Worm (Caenorhabditis elegans) whole organism, young adult: ENCODE data around the gene pyk-2.

ENCODE experiments used
- D2030.7 ChIP-seq: fragments of 200-800 bp; sonication (Bioruptor generic); IDR thresholded peaks from 2 replicates; pipeline ENCODE4 v1.3.6; 2022; ENCODE audit warnings: missing genetic modification reagents, missing genetic modification characterization, missing compliant biosample characterization
- F23B12.7 ChIP-seq: sonication (generic microtip); optimal IDR thresholded peaks from 2 replicates; lab custom pipeline; 2017; ENCODE audit warnings: missing genetic modification characterization, mild to moderate bottlenecking, missing compliant biosample characterization, antibody characterized with exemption, moderate library complexity; ENCODE audit not compliant: insufficient read depth
- F39B2.1 ChIP-seq: fragments of 200-800 bp; sonication (Bioruptor generic); IDR thresholded peaks from 2 replicates; pipeline ENCODE4 v1.3.6; 2022; ENCODE audit warnings: missing genetic modification reagents, missing genetic modification characterization, missing compliant biosample characterization
- F52B5.7 ChIP-seq: sonication (generic microtip); optimal IDR thresholded peaks from 2 replicates; lab custom pipeline; 2016; ENCODE audit warnings: mild to moderate bottlenecking, missing genetic modification characterization, missing compliant biosample characterization
- K11D2.4 ChIP-seq: fragments of 200-800 bp; sonication (Bioruptor generic); IDR thresholded peaks from 2 replicates; pipeline ENCODE4 v1.3.6; 2022; ENCODE audit warnings: missing genetic modification reagents, missing genetic modification characterization, missing compliant biosample characterization
- K12H6.12 ChIP-seq: fragments of 200-800 bp; sonication (Bioruptor generic); optimal IDR thresholded peaks from 2 replicates; lab custom pipeline; 2018; ENCODE audit warnings: mild to moderate bottlenecking, missing genetic modification characterization, missing compliant biosample characterization
- ama-1 ChIP-seq, 3 experiments: fragments of 150-350 bp in 1 of 3; sonication (generic microtip) in 2 of 3; optimal IDR thresholded peaks; 2 replicates each; lab custom pipeline; 2014 to 2018; ENCODE audit warnings: missing biosample characterization in 2 of 3, missing genetic modification characterization in 2 of 3, missing genetic modification reagents in 2 of 3
- aptf-3 ChIP-seq: fragments of 200-800 bp; sonication (Bioruptor generic); IDR thresholded peaks from 2 replicates; pipeline ENCODE4 v1.3.6; 2022; ENCODE audit warnings: missing genetic modification characterization, missing compliant biosample characterization
- atf-7 ChIP-seq: sonication (generic microtip); optimal IDR thresholded peaks from 2 replicates; lab custom pipeline; 2017; ENCODE audit warnings: mild to moderate bottlenecking, missing genetic modification characterization, missing compliant biosample characterization
- athp-1 ChIP-seq: sonication (generic microtip); optimal IDR thresholded peaks from 2 replicates; lab custom pipeline; 2017; ENCODE audit warnings: mild to moderate bottlenecking, missing genetic modification characterization, missing compliant biosample characterization
- attf-5 ChIP-seq: fragments of 200-800 bp; sonication (Bioruptor generic); optimal IDR thresholded peaks from 2 replicates; lab custom pipeline; 2018; ENCODE audit warnings: mild to moderate bottlenecking, missing genetic modification characterization, missing compliant biosample characterization
- bed-2 ChIP-seq: fragments of 200-800 bp; sonication (Bioruptor generic); IDR thresholded peaks from 2 replicates; pipeline ENCODE4 v1.3.6; 2022; ENCODE audit warnings: missing genetic modification reagents, missing genetic modification characterization, missing compliant biosample characterization
- chd-7 ChIP-seq: sonication (generic microtip); optimal IDR thresholded peaks from 2 replicates; lab custom pipeline; 2016; ENCODE audit warnings: mild to moderate bottlenecking, missing genetic modification characterization, moderate library complexity, missing compliant biosample characterization
- ekl-4 ChIP-seq: fragments of 200-800 bp; sonication (Bioruptor generic); IDR thresholded peaks from 2 replicates; pipeline ENCODE4 v1.3.6; 2022; ENCODE audit warnings: missing genetic modification reagents, missing genetic modification characterization, missing compliant biosample characterization
- hlh-12 ChIP-seq: sonication (generic microtip); optimal IDR thresholded peaks from 2 replicates; lab custom pipeline; 2016; ENCODE audit warnings: missing genetic modification characterization, missing compliant biosample characterization
- hlh-26 ChIP-seq: fragments of 200-800 bp; sonication (Bioruptor generic); conservative IDR thresholded peaks from 2 replicates; pipeline ENCODE4 v1.3.6; 2022; ENCODE audit warnings: missing genetic modification reagents, missing genetic modification characterization, missing compliant biosample characterization
- lin-40 ChIP-seq: sonication (generic microtip); optimal IDR thresholded peaks from 2 replicates; lab custom pipeline; 2016; ENCODE audit warnings: missing genetic modification characterization, mild to moderate bottlenecking, missing compliant biosample characterization, missing genotype, missing genetic modification reagents
- lin-54 ChIP-seq: fragments of 200-800 bp; sonication (Bioruptor generic); optimal IDR thresholded peaks from 2 replicates; lab custom pipeline; 2018; ENCODE audit warnings: mild to moderate bottlenecking, missing genetic modification characterization, missing compliant biosample characterization
- madf-3 ChIP-seq: fragments of 200-800 bp; sonication (Bioruptor generic); IDR thresholded peaks from 2 replicates; pipeline ENCODE4 v1.3.6; 2022; ENCODE audit warnings: missing genetic modification reagents, missing genetic modification characterization, missing compliant biosample characterization
- madf-6 ChIP-seq: fragments of 200-800 bp; sonication (Bioruptor generic); IDR thresholded peaks from 2 replicates; pipeline ENCODE4 v1.3.6; 2022; ENCODE audit warnings: missing genetic modification reagents, missing genetic modification characterization, missing compliant biosample characterization
- mel-28 ChIP-seq: sonication (generic microtip); optimal IDR thresholded peaks from 2 replicates; lab custom pipeline; 2016; ENCODE audit warnings: borderline replicate concordance, mild to moderate bottlenecking, missing genetic modification characterization, missing compliant biosample characterization
- nfya-1 ChIP-seq: sonication (generic microtip); optimal IDR thresholded peaks from 2 replicates; lab custom pipeline; 2017; ENCODE audit warnings: antibody characterized with exemption, missing compliant biosample characterization, missing genetic modification characterization, borderline replicate concordance; ENCODE audit not compliant: insufficient read depth
- nhr-179 ChIP-seq: sonication (generic microtip); optimal IDR thresholded peaks from 2 replicates; lab custom pipeline; 2016; ENCODE audit warnings: mild to moderate bottlenecking, missing genetic modification characterization, missing compliant biosample characterization
- pha-4 ChIP-seq: fragments of 150-350 bp; sonication (generic microtip); optimal IDR thresholded peaks from 2 replicates; lab custom pipeline; 2014; ENCODE audit warnings: missing biosample characterization, missing genetic modification reagents, missing genetic modification characterization
- rec-8 ChIP-seq, 2 experiments: sonication (generic microtip); optimal IDR thresholded peaks; 2 replicates each; lab custom pipeline; 2016; ENCODE audit warnings: mild to moderate bottlenecking in 2 of 2, missing genetic modification characterization in 2 of 2, missing genetic modification reagents in 2 of 2, missing genotype in 2 of 2, missing biosample characterization in 1 of 2, missing compliant biosample characterization in 1 of 2, moderate library complexity in 1 of 2
- snpc-1.1 ChIP-seq: sonication (generic microtip); optimal IDR thresholded peaks from 2 replicates; lab custom pipeline; 2017; ENCODE audit warnings: missing genetic modification characterization, mild to moderate bottlenecking, missing compliant biosample characterization, antibody characterized with exemption, moderate library complexity, missing genotype, missing genetic modification reagents; ENCODE audit not compliant: insufficient read depth
- tlf-1 ChIP-seq: fragments of 200-800 bp; sonication (Bioruptor generic); optimal IDR thresholded peaks from 2 replicates; lab custom pipeline; 2018; ENCODE audit warnings: mild to moderate bottlenecking, missing genetic modification characterization, missing compliant biosample characterization
- zfh-2 ChIP-seq: fragments of 200-800 bp; sonication (Bioruptor generic); conservative IDR thresholded peaks from 2 replicates; pipeline ENCODE4 v1.3.6; 2022; ENCODE audit warnings: missing genetic modification reagents, missing genetic modification characterization, missing compliant biosample characterization
- zim-3 ChIP-seq: sonication (generic microtip); optimal IDR thresholded peaks from 2 replicates; lab custom pipeline; 2017; ENCODE audit warnings: mild to moderate bottlenecking, missing genetic modification characterization, moderate library complexity, missing compliant biosample characterization
- ztf-3 ChIP-seq: fragments of 200-800 bp; sonication (Bioruptor generic); optimal IDR thresholded peaks from 2 replicates; lab custom pipeline; 2018; ENCODE audit warnings: mild to moderate bottlenecking, missing genetic modification characterization, missing compliant biosample characterization

Gene pyk-2

DNA sequence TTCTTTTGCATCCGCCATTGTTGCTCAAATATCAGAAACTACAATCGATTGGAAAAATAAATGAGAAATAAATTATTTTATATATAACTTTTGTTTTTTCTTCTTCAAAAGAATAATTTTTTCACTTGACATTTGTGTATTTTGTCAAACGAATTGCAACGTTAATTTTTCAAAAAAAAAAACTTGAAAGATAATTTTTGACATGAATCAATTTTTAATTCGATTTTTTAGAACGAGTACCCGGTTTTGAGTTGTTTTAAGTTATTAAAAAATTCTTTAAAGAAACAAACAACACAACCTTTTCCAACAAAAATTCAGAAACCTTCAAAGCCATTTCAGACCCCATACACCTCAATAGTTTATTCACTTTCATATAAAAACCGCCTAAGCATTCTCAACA, 25.4 kb upstream of the pyk-2 start, which contains the start of gene F13E9.5:
Gene F13E9.5, minus strand, starts transcription at position 101 of the 400 bp plus-strand sequence.
- TF ChIP-seq ama-1 (optimal IDR thresholded peaks at IDR 0.05; lab: Kevin White, UChicago) (no peak), ama-1 (GFP tag; optimal IDR thresholded peaks at IDR 0.05; lab: Kevin White, UChicago) (no peak), lin-40 (tag; lab: Kevin White, UChicago) (no peak)

DNA sequence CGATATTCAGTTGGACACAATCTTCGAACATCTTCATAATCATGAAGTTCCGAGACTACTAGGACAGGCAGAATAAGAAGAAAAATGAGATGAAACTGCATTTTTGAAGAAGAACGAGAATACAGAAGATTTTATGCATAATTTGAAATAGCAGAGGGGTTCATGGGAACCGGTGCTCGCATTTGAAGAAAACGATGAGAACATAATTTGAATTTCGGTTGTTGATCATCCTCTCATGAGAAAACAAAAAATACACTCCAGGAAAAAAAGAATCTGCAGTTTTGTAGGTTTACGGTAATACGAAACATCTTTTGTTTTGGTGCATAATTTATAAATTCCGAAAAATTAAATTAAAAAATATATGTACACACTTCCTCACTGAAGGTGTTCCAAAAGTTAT, 23.8 kb upstream of the pyk-2 start, which contains the start of gene srlf-11:
Gene srlf-11, minus strand, starts transcription at position 101 of the 400 bp plus-strand sequence.
- TF ChIP-seq zfh-2 (GFP tag; lab: Robert Waterston, UW) = no peak
- TF ChIP-seq bed-2 (GFP tag; lab: Robert Waterston, UW) = no peak
- TF ChIP-seq ztf-3 (GFP tag; lab: Kevin White, UChicago) = no peak
- TF ChIP-seq pha-4 (tag; lab: Kevin White, UChicago) = no peak

DNA sequence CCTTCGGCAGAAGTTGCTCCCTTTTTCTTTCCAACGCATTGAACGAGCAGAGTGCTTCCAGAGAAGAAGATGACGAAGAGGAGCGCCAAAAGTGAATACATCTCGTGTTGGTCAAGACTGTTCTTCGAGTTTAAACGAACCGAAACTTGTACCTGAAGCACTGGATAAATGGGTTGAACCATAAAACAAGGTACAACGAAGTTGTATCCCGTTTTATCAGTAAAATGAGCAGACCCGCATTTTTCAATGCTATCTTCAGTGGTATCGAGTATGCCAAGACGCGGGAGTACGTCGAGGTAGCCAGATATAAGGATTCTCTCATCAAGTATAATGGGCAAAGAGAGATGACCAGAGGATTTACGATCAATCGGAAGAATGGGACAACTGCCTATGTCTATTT, 22.4 kb upstream of the pyk-2 start, which contains the start of gene F13E9.16:
Gene F13E9.16, minus strand, starts transcription at position 101 of the 400 bp plus-strand sequence.
- TF ChIP-seq chd-7 (tag; lab: Kevin White, UChicago) (no peak), F39B2.1 (GFP tag; lab: Robert Waterston, UW) (no peak), rec-8 (tag; optimal IDR thresholded peaks at IDR 0.05; lab: Kevin White, UChicago) (no peak), hlh-26 (no peak), aptf-3 (GFP tag; lab: Robert Waterston, UW) (no peak), athp-1 (tag; lab: Kevin White, UChicago) (no peak), zim-3 (no peak), F23B12.7 (tag; lab: Kevin White, UChicago) (no peak), K11D2.4 (GFP tag; lab: Robert Waterston, UW) (no peak), K12H6.12 (tag; lab: Kevin White, UChicago) (no peak), ekl-4 (no peak), lin-54 (GFP tag; lab: Kevin White, UChicago) (no peak)
- TF ChIP-seq, all 124 proteins: peak for 0

DNA sequence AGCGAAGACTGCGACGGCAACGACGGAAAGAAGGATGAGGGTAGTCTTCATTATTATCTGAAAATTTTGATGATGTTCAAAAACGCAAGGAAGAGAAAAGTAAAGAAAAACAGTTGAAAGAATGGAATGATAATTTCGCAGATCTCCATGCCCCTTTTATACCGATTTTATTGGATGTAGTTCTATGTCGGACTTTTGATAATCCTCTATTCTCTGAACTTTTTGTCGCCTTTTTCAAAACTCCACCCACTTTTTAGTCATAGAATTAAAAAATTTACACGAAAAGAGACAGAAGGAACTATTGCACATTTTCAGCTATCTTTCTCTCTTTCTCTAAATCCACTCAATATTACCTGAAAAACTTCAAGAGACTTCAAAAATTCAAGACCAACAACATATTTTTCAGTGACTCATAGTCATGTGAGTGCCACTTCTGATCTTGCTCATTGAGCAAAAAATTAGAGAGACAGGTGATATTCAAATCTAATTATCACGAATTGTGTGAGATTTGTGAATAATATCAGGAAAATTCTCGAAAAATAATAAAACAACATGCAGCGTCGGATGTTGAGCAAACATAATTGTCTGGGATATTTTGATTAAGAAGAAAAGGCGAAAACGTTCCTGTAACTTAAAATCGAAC, 19.8 kb upstream of the pyk-2 start, which contains the start of gene F13E9.15:
Gene F13E9.15, minus strand, starts transcription at position 51 of the 643 bp plus-strand sequence.
- no peak for TF ChIP-seq nfya-1 (tag; lab: Kevin White, UChicago)
- no peak for TF ChIP-seq madf-3
- TF ChIP-seq mel-28 (tag; lab: Kevin White, UChicago) = no peak
- no peak for TF ChIP-seq D2030.7
- no peak for TF ChIP-seq nhr-179 (tag; lab: Kevin White, UChicago)
- no peak for TF ChIP-seq hlh-12
- no peak for TF ChIP-seq ekl-4
- no peak for TF ChIP-seq F52B5.7 (tag; lab: Kevin White, UChicago)
- no peak for TF ChIP-seq bed-2 (GFP tag; lab: Robert Waterston, UW)
- no peak for TF ChIP-seq tlf-1 (GFP tag; lab: Kevin White, UChicago)
- TF ChIP-seq attf-5 (GFP tag; lab: Kevin White, UChicago) = no peak
- no peak for TF ChIP-seq madf-6 (GFP tag; lab: Robert Waterston, UW)
- TF ChIP-seq snpc-1.1 (tag; lab: Kevin White, UChicago) = no peak
- TF ChIP-seq K12H6.12 (tag; lab: Kevin White, UChicago) = no peak
- no peak for TF ChIP-seq atf-7 (tag; lab: Kevin White, UChicago)
- TF ChIP-seq, all 124 proteins: peak for 0
